Worm (Caenorhabditis elegans): Measurements from ENCODE around the gene F42A9.9.

ce11 chrIV:8654115-8654628, 15.5 kb upstream of the F42A9.9 start, which contains the start of gene C49C8.1:
- no peak for TF ChIP-seq nhr-11 (tag; optimal IDR thresholded peaks at IDR 0.05)
- no peak for TF ChIP-seq unc-62 (GFP tag; optimal IDR thresholded peaks at IDR 0.05)
- TF ChIP-seq zag-1 (tag; optimal IDR thresholded peaks at IDR 0.05): no peak
